Fruit fly (Drosophila melanogaster) whole organism, prepupa: ENCODE measurements around the gene Exo84.

Experiments used
- Blimp-1 ChIP-seq: fragments of 200-800 bp; sonication (Bioruptor generic); optimal IDR thresholded peaks from 3 replicates; lab custom pipeline; 2017; ENCODE audit warnings: missing biosample characterization, missing genetic modification characterization, mild to moderate bottlenecking, moderate library complexity, missing genetic modification reagents
- CG10631 ChIP-seq: fragments of 200-800 bp; sonication (Bioruptor generic); optimal IDR thresholded peaks from 2 replicates; lab custom pipeline; 2016; ENCODE audit warnings: missing biosample characterization, missing genetic modification characterization
- CG10669 ChIP-seq: fragments of 200-800 bp; sonication (Bioruptor generic); optimal IDR thresholded peaks from 3 replicates; lab custom pipeline; 2018; ENCODE audit warnings: missing biosample characterization, mild to moderate bottlenecking, missing genetic modification characterization, moderate library complexity
- CG11294 ChIP-seq: fragments of 200-800 bp; sonication (Bioruptor generic); IDR thresholded peaks from 2 replicates; pipeline ENCODE4 v1.3.6; 2022; ENCODE audit warnings: missing biosample characterization, missing genetic modification characterization
- CG11762 ChIP-seq: fragments of 200-800 bp; sonication (Bioruptor generic); optimal IDR thresholded peaks from 3 replicates; lab custom pipeline; 2016; ENCODE audit warnings: missing biosample characterization, missing genetic modification characterization; ENCODE audit not compliant: insufficient read depth
- CG11902 ChIP-seq: fragments of 200-800 bp; sonication (Bioruptor generic); optimal IDR thresholded peaks from 3 replicates; lab custom pipeline; 2016; ENCODE audit warnings: missing biosample characterization, missing genetic modification characterization
- CG15336 ChIP-seq: fragments of 200-800 bp; sonication (Bioruptor generic); IDR thresholded peaks from 2 replicates; pipeline ENCODE4 v1.3.6; 2022; ENCODE audit warnings: missing biosample characterization, missing genetic modification characterization
- CG1621 ChIP-seq: fragments of 200-800 bp; sonication (Bioruptor generic); optimal IDR thresholded peaks from 3 replicates; lab custom pipeline; 2018; ENCODE audit warnings: missing biosample characterization, mild to moderate bottlenecking, missing genetic modification characterization
- CG16779 ChIP-seq: fragments of 200-800 bp; sonication (Bioruptor generic); optimal IDR thresholded peaks from 3 replicates; lab custom pipeline; 2017; ENCODE audit warnings: missing biosample characterization, mild to moderate bottlenecking, missing genetic modification characterization
- CG3032 ChIP-seq: fragments of 200-800 bp; optimal IDR thresholded peaks from 2 replicates; lab custom pipeline; 2019; ENCODE audit warnings: missing biosample characterization, mild to moderate bottlenecking, missing genetic modification characterization, moderate library complexity
- CG32006 ChIP-seq: fragments of 200-800 bp; sonication (Bioruptor generic); optimal IDR thresholded peaks from 3 replicates; lab custom pipeline; 2017; ENCODE audit warnings: missing biosample characterization, mild to moderate bottlenecking, missing genetic modification characterization
- CG3919 ChIP-seq: fragments of 200-800 bp; sonication (Bioruptor generic); optimal IDR thresholded peaks from 3 replicates; lab custom pipeline; 2016; ENCODE audit warnings: missing biosample characterization, missing genetic modification characterization
- CG4318 ChIP-seq: fragments of 200-800 bp; sonication (Bioruptor generic); optimal IDR thresholded peaks from 3 replicates; lab custom pipeline; 2017; ENCODE audit warnings: missing biosample characterization, mild to moderate bottlenecking, missing genetic modification characterization
- CG6276 ChIP-seq: fragments of 200-800 bp; sonication (Bioruptor generic); optimal IDR thresholded peaks from 2 replicates; lab custom pipeline; 2017; ENCODE audit warnings: missing biosample characterization, mild to moderate bottlenecking, missing genetic modification characterization
- CG6792 ChIP-seq: fragments of 200-800 bp; sonication (Bioruptor generic); optimal IDR thresholded peaks from 3 replicates; lab custom pipeline; 2016; ENCODE audit warnings: missing biosample characterization, missing genetic modification characterization
- CG6808 ChIP-seq: fragments of 200-800 bp; sonication (Bioruptor generic); optimal IDR thresholded peaks from 3 replicates; lab custom pipeline; 2017; ENCODE audit warnings: missing biosample characterization, missing genetic modification characterization, mild to moderate bottlenecking, moderate library complexity, missing genetic modification reagents
- CG7368 ChIP-seq: fragments of 200-800 bp; sonication (Bioruptor generic); optimal IDR thresholded peaks from 3 replicates; lab custom pipeline; 2016; ENCODE audit warnings: missing biosample characterization, missing genetic modification characterization
- CG8119 ChIP-seq: fragments of 200-800 bp; sonication (Bioruptor generic); IDR thresholded peaks from 3 replicates; pipeline ENCODE4 v1.3.6; 2022; ENCODE audit warnings: missing biosample characterization, missing genetic modification characterization
- CG8319 ChIP-seq: fragments of 200-800 bp; sonication (Bioruptor generic); optimal IDR thresholded peaks from 3 replicates; lab custom pipeline; 2016; ENCODE audit warnings: missing biosample characterization, missing genetic modification characterization
- CG8632 ChIP-seq: fragments of 200-800 bp; sonication (Bioruptor generic); optimal IDR thresholded peaks from 3 replicates; lab custom pipeline; 2016; ENCODE audit warnings: missing biosample characterization, missing genetic modification characterization
- Eip75B ChIP-seq: fragments of 200-800 bp; sonication (Bioruptor generic); optimal IDR thresholded peaks from 3 replicates; lab custom pipeline; 2016; ENCODE audit warnings: missing biosample characterization, missing genetic modification characterization
- Eip93F ChIP-seq: fragments of 200-800 bp; sonication (Bioruptor generic); optimal IDR thresholded peaks from 2 replicates; lab custom pipeline; 2016; ENCODE audit warnings: missing biosample characterization, mild to moderate bottlenecking, missing genetic modification characterization
- Ets21C ChIP-seq: fragments of 200-800 bp; sonication (Bioruptor generic); optimal IDR thresholded peaks from 3 replicates; lab custom pipeline; 2016; ENCODE audit warnings: missing biosample characterization, missing genetic modification characterization
- Gug ChIP-seq: fragments of 200-800 bp; sonication (Bioruptor generic); IDR thresholded peaks from 2 replicates; pipeline ENCODE4 v1.3.6; 2022; ENCODE audit warnings: missing biosample characterization, missing genetic modification characterization
- Hr38 ChIP-seq: sonication (Bioruptor generic); optimal IDR thresholded peaks from 2 replicates; lab custom pipeline; 2016; ENCODE audit warnings: missing biosample characterization, missing genetic modification characterization
- Hr39 ChIP-seq: fragments of 200-800 bp; sonication (Bioruptor generic); optimal IDR thresholded peaks from 2 replicates; lab custom pipeline; 2016; ENCODE audit warnings: missing biosample characterization, missing genetic modification characterization
- Hr4 ChIP-seq: fragments of 200-800 bp; sonication (Bioruptor generic); optimal IDR thresholded peaks from 3 replicates; lab custom pipeline; 2016; ENCODE audit warnings: missing biosample characterization, missing genetic modification characterization
- Lpt ChIP-seq: fragments of 200-800 bp; sonication (Bioruptor generic); optimal IDR thresholded peaks from 3 replicates; lab custom pipeline; 2016; ENCODE audit warnings: missing biosample characterization, missing genetic modification characterization
- Met ChIP-seq: fragments of 200-800 bp; sonication (Bioruptor generic); optimal IDR thresholded peaks from 3 replicates; lab custom pipeline; 2016; ENCODE audit warnings: missing biosample characterization, missing genetic modification characterization
- Smox ChIP-seq: fragments of 200-800 bp; sonication (Bioruptor generic); optimal IDR thresholded peaks from 3 replicates; lab custom pipeline; 2016; ENCODE audit warnings: missing biosample characterization, missing genetic modification characterization
- Sox102F ChIP-seq: fragments of 200-800 bp; sonication (Bioruptor generic); optimal IDR thresholded peaks from 2 replicates; lab custom pipeline; 2016; ENCODE audit warnings: missing biosample characterization, mild to moderate bottlenecking, missing genetic modification characterization
- Sox15 ChIP-seq: fragments of 200-800 bp; sonication (Bioruptor generic); optimal IDR thresholded peaks from 3 replicates; lab custom pipeline; 2016; ENCODE audit warnings: missing biosample characterization, missing genetic modification characterization
- achi ChIP-seq: fragments of 200-800 bp; sonication (Bioruptor generic); optimal IDR thresholded peaks from 3 replicates; lab custom pipeline; 2016; ENCODE audit warnings: missing biosample characterization, missing genetic modification characterization
- acj6 ChIP-seq: fragments of 200-800 bp; sonication (Bioruptor generic); optimal IDR thresholded peaks from 3 replicates; lab custom pipeline; 2016; ENCODE audit warnings: missing biosample characterization, missing genetic modification characterization
- cyc ChIP-seq: fragments of 200-800 bp; sonication (Bioruptor generic); optimal IDR thresholded peaks from 3 replicates; lab custom pipeline; 2016; ENCODE audit warnings: missing biosample characterization, missing genetic modification characterization
- dac ChIP-seq: fragments of 200-800 bp; sonication (Bioruptor generic); optimal IDR thresholded peaks from 2 replicates; lab custom pipeline; 2017; ENCODE audit warnings: missing biosample characterization, mild to moderate bottlenecking, missing genetic modification characterization
- dsx ChIP-seq: fragments of 200-800 bp; optimal IDR thresholded peaks from 3 replicates; lab custom pipeline; 2019; ENCODE audit warnings: missing biosample characterization, mild to moderate bottlenecking, missing genetic modification characterization, moderate library complexity; ENCODE audit not compliant: poor library complexity, severe bottlenecking
- eg ChIP-seq: fragments of 200-800 bp; sonication (Bioruptor generic); IDR thresholded peaks from 3 replicates; pipeline ENCODE4 v1.3.6; 2022; ENCODE audit warnings: missing biosample characterization, missing genetic modification characterization
- esn ChIP-seq: fragments of 200-800 bp; sonication (Bioruptor generic); optimal IDR thresholded peaks from 2 replicates; lab custom pipeline; 2016; ENCODE audit warnings: missing biosample characterization, mild to moderate bottlenecking, missing genetic modification characterization, moderate library complexity
- fd59A ChIP-seq: fragments of 200-800 bp; sonication (Bioruptor generic); optimal IDR thresholded peaks from 2 replicates; lab custom pipeline; 2017; ENCODE audit warnings: missing biosample characterization, mild to moderate bottlenecking, missing genetic modification characterization, missing genetic modification reagents
- fd85E ChIP-seq: fragments of 200-800 bp; sonication (Bioruptor generic); optimal IDR thresholded peaks from 3 replicates; lab custom pipeline; 2016; ENCODE audit warnings: missing biosample characterization, missing genetic modification characterization
- fkh ChIP-seq: fragments of 200-800 bp; sonication (Bioruptor generic); optimal IDR thresholded peaks from 3 replicates; lab custom pipeline; 2017; ENCODE audit warnings: missing biosample characterization, mild to moderate bottlenecking, missing genetic modification characterization, moderate library complexity
- lz ChIP-seq: fragments of 200-800 bp; sonication (Bioruptor generic); optimal IDR thresholded peaks from 3 replicates; lab custom pipeline; 2016; ENCODE audit warnings: missing biosample characterization, missing genetic modification characterization
- net ChIP-seq: fragments of 200-800 bp; sonication (Bioruptor generic); optimal IDR thresholded peaks from 3 replicates; lab custom pipeline; 2016; ENCODE audit warnings: missing biosample characterization, missing genetic modification characterization
- ss ChIP-seq, 2 experiments: fragments of 200-800 bp; sonication (Bioruptor generic); optimal IDR thresholded peaks; 2 replicates in 1 of 2; 3 replicates in 1 of 2; lab custom pipeline; 2017 to 2018; ENCODE audit warnings: mild to moderate bottlenecking in 2 of 2, missing biosample characterization in 2 of 2, missing genetic modification characterization in 2 of 2, moderate library complexity in 1 of 2
- svp ChIP-seq: fragments of 200-800 bp; sonication (Bioruptor generic); peaks from one replicate; lab custom pipeline; 2016; ENCODE audit warnings: missing biosample characterization, missing genetic modification characterization
- topi ChIP-seq: fragments of 200-800 bp; sonication (Bioruptor generic); optimal IDR thresholded peaks from 3 replicates; lab custom pipeline; 2016; ENCODE audit warnings: missing biosample characterization, missing genetic modification characterization
- vri ChIP-seq: fragments of 200-800 bp; sonication (Bioruptor generic); optimal IDR thresholded peaks from 3 replicates; lab custom pipeline; 2016; ENCODE audit warnings: missing biosample characterization, mild to moderate bottlenecking, missing genetic modification characterization

Exo84 gene

dm6 chr3R:26023252-26023651 lies 28.8 kb downstream of the Exo84 start:
- TF ChIP-seq Sox102F: no peak
- TF ChIP-seq CG11294 (GFP tag; lab: Robert Waterston, UW): no peak
- TF ChIP-seq dsx: no peak
- no peak for TF ChIP-seq Sox15 (GFP tag; lab: Kevin White, UChicago)
- TF ChIP-seq Ets21C (GFP tag; lab: Kevin White, UChicago): no peak
- TF ChIP-seq CG6808 (GFP tag; lab: Kevin White, UChicago): no peak
- no peak for TF ChIP-seq Smox (GFP tag; lab: Kevin White, UChicago)
- no peak for TF ChIP-seq Hr39
- no peak for TF ChIP-seq acj6 (GFP tag; lab: Kevin White, UChicago)
- TF ChIP-seq CG8119: no peak

dm6 chr3R:26021195-26021914 lies 30.7 kb downstream of the Exo84 start:
- peak; percentile 82 to 93 for TF ChIP-seq ss (GFP tag; optimal IDR thresholded peaks at IDR 0.05; lab: Kevin White, UChicago)
- peak; percentile 95 for TF ChIP-seq lz
- TF ChIP-seq CG8319: peak; percentile 90
- peak; percentile 78 for TF ChIP-seq eg (GFP tag; lab: Robert Waterston, UW)
- TF ChIP-seq CG8632 (GFP tag; lab: Kevin White, UChicago): peak; percentile 93
- TF ChIP-seq CG3919 (GFP tag; lab: Kevin White, UChicago): peak; percentile 91
- peak; percentile 78 for TF ChIP-seq CG7368 (GFP tag; lab: Kevin White, UChicago)
- TF ChIP-seq CG6792 (GFP tag; lab: Kevin White, UChicago): peak; percentile 94
- TF ChIP-seq Gug: peak; percentile 66
- TF ChIP-seq CG10631 (GFP tag; lab: Kevin White, UChicago): peak; percentile 96
- TF ChIP-seq CG1621 (tag; lab: Kevin White, UChicago): peak; percentile 60
- TF ChIP-seq CG6276 (GFP tag; lab: Kevin White, UChicago): peak; percentile 95
- TF ChIP-seq Hr38 (GFP tag; lab: Kevin White, UChicago): no peak
- peak; percentile 6 for TF ChIP-seq Eip93F (GFP tag; lab: Kevin White, UChicago)
- peak; percentile 97 for TF ChIP-seq esn (GFP tag; lab: Kevin White, UChicago)
- TF ChIP-seq acj6 (GFP tag; lab: Kevin White, UChicago): peak; percentile 92
- TF ChIP-seq Blimp-1: peak; percentile 87
- peak; percentile 92 for TF ChIP-seq Eip75B (GFP tag; lab: Kevin White, UChicago)
- TF ChIP-seq Lpt (GFP tag; lab: Kevin White, UChicago): peak; percentile 88
- TF ChIP-seq CG15336 (GFP tag; lab: Robert Waterston, UW): peak; percentile 82
- peak; percentile 53 for TF ChIP-seq vri
- TF ChIP-seq CG32006 (GFP tag; lab: Kevin White, UChicago): peak; percentile 98
- peak; percentile 95 for TF ChIP-seq Met (GFP tag; lab: Kevin White, UChicago)
- peak; percentile 81 for TF ChIP-seq dac
- TF ChIP-seq CG16779 (tag; lab: Kevin White, UChicago): peak; percentile 89
- peak; percentile 95 for TF ChIP-seq CG3032
- TF ChIP-seq achi (GFP tag; lab: Kevin White, UChicago): peak; percentile 92
- peak; percentile 92 for TF ChIP-seq Hr4 (GFP tag; lab: Kevin White, UChicago)
- TF ChIP-seq CG4318 (GFP tag; lab: Kevin White, UChicago): peak; percentile 96
- peak; percentile 92 for TF ChIP-seq CG11902
- TF ChIP-seq topi: peak; percentile 95
- peak; percentile 41 for TF ChIP-seq fd85E (GFP tag; lab: Kevin White, UChicago)
- peak; percentile 89 for TF ChIP-seq Hr39
- peak; percentile 75 for TF ChIP-seq Sox102F
- TF ChIP-seq CG11294 (GFP tag; lab: Robert Waterston, UW): peak; percentile 71; the same call in 1 of the 2 replicates
- TF ChIP-seq CG8119: peak; percentile 87
- peak; percentile 93 for TF ChIP-seq CG10669 (GFP tag; lab: Kevin White, UChicago)
- TF ChIP-seq fd59A: peak; percentile 93
- TF ChIP-seq CG11762 (GFP tag; lab: Kevin White, UChicago): peak; percentile 91
- TF ChIP-seq net (GFP tag; lab: Kevin White, UChicago): peak; percentile 94
- TF ChIP-seq fkh: peak; percentile 54
- peak; percentile 97 for TF ChIP-seq svp (GFP tag; lab: Kevin White, UChicago)
- peak; percentile 87 for TF ChIP-seq cyc (GFP tag; lab: Kevin White, UChicago)
